Worm (Caenorhabditis elegans) whole organism, L4/young adult: Measurements from ENCODE around the gene C34F6.7.
A peak's percentile ranks its signal among the peaks of the same experiment; 100 is the strongest.

Source experiments
- W03F9.2 ChIP-seq: fragments of 150-350 bp; optimal IDR thresholded peaks from 2 replicates; lab custom pipeline; 2014; ENCODE audit warnings: missing biosample characterization, missing genetic modification characterization
- dao-5 ChIP-seq: sonication (generic microtip); optimal IDR thresholded peaks from 2 replicates; lab custom pipeline; 2016; ENCODE audit warnings: missing genotype, missing genetic modification characterization, moderate library complexity, missing compliant biosample characterization
- him-1 ChIP-seq: sonication (generic microtip); optimal IDR thresholded peaks from 2 replicates; lab custom pipeline; 2016; ENCODE audit warnings: missing genotype, missing genetic modification reagents, missing genetic modification characterization, missing compliant biosample characterization

The C34F6.7 gene

DNA sequence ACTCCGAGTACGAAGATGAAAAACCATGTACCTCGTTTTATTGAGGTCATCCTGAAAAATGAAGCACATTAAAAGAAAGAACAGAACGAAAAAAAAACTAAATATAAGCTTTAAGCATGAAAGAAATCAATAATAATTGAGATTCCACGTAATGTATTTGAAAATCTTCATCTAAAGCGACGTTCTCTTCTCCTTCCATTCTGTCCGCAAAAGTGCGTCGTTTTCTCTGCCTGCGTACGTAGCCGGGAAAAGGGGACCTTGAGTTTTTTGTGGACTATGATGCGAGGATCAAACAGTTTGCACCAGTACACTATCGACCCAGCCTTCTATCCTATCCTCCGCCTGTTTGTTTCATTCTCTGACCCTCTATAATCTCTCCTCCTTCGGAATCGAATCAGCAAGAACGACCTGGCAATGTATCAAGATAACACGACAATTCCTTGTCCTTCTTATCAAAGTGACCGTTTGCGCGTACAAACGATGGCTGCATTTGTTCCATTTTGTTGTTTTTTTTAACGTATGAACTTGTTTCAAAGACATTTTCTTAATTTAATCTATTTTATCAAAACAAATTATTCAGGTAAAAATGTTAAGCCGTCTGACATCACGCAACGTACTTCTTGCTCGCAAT is at the start of gene C34F6.7, which contains the start of gene idh-2:
C34F6.7 (minus strand) TSS at position 51 of the 631 bp plus-strand sequence.
idh-2 (plus strand) TSS at position 581 of the 631 bp plus-strand sequence.
- no peak for TF ChIP-seq dao-5 (tag; lab: Kevin White, UChicago)
- no peak for TF ChIP-seq him-1 (tag; lab: Kevin White, UChicago)
- peak; percentile 18 for TF ChIP-seq W03F9.2

DNA sequence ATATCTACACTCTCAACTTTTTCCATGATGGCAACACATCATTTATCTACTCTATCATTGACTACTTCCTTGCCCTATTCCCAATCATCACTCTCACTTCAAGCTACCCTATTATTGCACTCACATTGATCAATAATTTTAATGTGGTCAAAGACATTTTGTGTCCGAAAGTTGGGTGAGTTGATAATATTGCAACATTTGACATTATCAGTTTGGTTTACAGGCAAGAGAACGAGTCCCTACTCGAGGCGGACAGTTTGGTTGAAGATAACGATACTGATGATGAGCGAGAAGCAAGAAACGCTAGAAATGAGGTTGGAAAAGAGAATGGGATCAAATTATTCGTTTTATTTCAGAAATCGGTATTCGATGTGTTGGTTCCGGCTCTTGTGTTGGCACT is 49.4 kb upstream of the C34F6.7 start:
- TF ChIP-seq dao-5 (tag; lab: Kevin White, UChicago) (no peak), W03F9.2 (no peak), him-1 (tag; lab: Kevin White, UChicago) (no peak)

- TF ChIP-seq dao-5 (tag; lab: Kevin White, UChicago): no peak
- peak; percentile 12 for TF ChIP-seq him-1 (tag; lab: Kevin White, UChicago)
- peak; percentile 6 for TF ChIP-seq W03F9.2
Measured at ce11 chrX:11262319-11263074, 47.2 kb upstream of the C34F6.7 start, which contains the start of gene C03A3.2. Gene C03A3.2 (plus strand): TSS chrX:11262848.

DNA sequence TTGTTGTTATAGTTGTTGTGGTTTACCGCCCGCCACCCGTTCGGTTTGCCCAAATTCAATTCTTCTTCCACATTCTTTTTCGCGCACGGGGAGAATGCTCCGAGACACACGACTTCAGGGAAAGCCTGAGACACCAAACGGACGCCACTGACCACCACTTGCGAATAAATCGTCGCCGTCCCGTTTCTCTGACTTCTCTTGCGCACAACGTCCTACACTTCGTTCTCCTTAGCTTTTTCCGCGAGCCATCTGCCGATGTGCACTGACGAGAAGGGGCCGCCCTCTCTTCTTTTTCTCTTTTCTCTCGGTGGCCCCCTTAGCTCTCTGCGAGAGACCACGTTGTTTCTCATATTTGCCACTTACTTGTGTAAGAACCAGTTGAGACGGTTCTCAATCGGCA is 41.8 kb upstream of the C34F6.7 start, which contains the start of gene C03A3.1:
C03A3.1 (plus strand) TSS at position 291 of the 400 bp plus-strand sequence.
- TF ChIP-seq him-1 (tag; lab: Kevin White, UChicago) (no peak), dao-5 (tag; lab: Kevin White, UChicago) (no peak), W03F9.2 (no peak)

- TF ChIP-seq him-1 (tag; lab: Kevin White, UChicago): peak; percentile 37
- TF ChIP-seq W03F9.2: peak; percentile 24
- no peak for TF ChIP-seq dao-5 (tag; lab: Kevin White, UChicago)
Measured at ce11 chrX:11252429-11252828, 37.2 kb upstream of the C34F6.7 start.

DNA sequence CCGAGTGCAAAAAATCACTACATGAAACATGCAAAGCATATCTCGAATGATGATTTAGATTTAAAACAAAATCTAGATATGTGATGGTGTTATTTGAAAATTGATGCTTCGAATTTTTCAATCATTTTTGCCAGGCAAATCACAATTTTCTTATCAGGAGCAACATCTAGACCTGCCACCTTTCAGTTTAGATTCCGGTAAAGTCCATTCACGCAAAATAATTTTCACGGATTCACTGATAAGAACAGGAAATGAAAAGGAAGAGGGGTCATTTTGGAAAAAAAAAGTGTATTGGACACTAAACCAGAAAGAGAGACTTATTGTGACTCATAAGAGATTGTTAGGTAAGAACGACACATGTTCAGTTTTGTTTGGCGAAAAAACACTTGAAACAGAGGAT is 36.7 kb upstream of the C34F6.7 start:
- TF ChIP-seq him-1 (tag; lab: Kevin White, UChicago): no peak
- TF ChIP-seq dao-5 (tag; lab: Kevin White, UChicago): no peak
- TF ChIP-seq W03F9.2: no peak

DNA sequence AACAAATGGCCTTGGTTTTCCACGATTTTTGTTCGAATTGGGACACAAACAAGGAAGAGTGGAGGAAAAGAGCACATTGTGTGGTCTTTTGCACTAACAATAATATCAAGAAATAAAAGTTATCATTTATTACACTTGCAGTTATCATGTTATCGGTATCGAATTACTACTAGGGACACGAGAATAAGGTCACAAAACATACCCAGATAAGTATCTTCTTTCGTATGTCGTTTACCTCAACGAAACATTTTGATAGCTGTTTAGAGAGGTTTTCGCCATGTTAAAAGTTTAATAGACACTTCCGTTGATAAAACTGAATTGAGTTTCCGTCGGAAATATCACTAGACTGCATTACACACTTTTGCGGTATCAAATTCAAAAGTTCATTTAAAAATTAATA is 35.7 kb upstream of the C34F6.7 start:
- TF ChIP-seq him-1 (tag; lab: Kevin White, UChicago): no peak
- TF ChIP-seq dao-5 (tag; lab: Kevin White, UChicago): no peak
- TF ChIP-seq W03F9.2: no peak

DNA sequence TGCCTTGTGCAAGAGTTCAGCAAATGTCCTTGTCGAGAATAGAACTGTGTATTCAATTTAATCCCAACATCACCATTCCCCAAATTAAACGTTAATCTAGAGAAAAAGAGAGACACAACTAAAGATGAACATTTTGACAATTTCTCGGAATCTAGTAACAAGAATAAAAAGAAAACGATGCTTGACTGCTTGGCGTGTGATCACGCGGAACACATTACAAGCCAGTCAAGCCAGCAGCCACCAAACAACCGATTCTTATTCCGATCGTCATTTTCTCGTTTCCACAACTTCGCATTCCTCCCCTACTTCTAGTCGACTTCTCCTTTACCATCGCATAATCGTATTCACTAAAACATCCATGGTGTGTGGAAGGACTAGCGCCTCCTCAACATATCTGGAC is 34.1 kb upstream of the C34F6.7 start:
- TF ChIP-seq him-1 (tag; lab: Kevin White, UChicago): no peak
- no peak for TF ChIP-seq W03F9.2
- TF ChIP-seq dao-5 (tag; lab: Kevin White, UChicago): no peak

- TF ChIP-seq dao-5 (tag; lab: Kevin White, UChicago) (no peak), W03F9.2 (no peak), him-1 (tag; lab: Kevin White, UChicago) (no peak)
Measured at ce11 chrX:11248083-11248482, 32.8 kb upstream of the C34F6.7 start.

ce11 chrX:11245056-11245455 is 29.8 kb upstream of the C34F6.7 start:
- TF ChIP-seq him-1 (tag; lab: Kevin White, UChicago): no peak
- no peak for TF ChIP-seq dao-5 (tag; lab: Kevin White, UChicago)
- TF ChIP-seq W03F9.2: no peak

DNA sequence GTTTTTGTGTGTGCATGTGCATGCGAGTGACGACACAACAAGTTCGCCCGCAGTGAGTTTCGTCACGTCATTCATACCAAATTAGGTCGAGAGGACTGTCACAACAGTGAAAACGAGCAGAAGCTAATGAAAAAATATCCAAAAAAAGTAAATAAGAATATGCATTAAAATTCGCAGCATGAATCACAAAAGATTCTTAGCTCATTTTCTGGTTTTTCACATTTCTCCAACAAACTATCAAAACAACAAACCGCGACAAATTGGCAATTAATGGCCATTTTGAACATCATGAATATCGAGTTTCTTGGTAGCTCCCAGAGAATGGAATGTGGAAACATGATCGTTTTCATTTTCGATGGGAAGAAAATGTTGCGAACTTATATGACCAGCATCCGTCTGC is 28.3 kb upstream of the C34F6.7 start:
- TF ChIP-seq W03F9.2 (no peak), him-1 (tag; lab: Kevin White, UChicago) (no peak), dao-5 (tag; lab: Kevin White, UChicago) (no peak)

ce11 chrX:11241479-11241878 is 26.2 kb upstream of the C34F6.7 start:
- no peak for TF ChIP-seq him-1 (tag; lab: Kevin White, UChicago)
- no peak for TF ChIP-seq W03F9.2
- no peak for TF ChIP-seq dao-5 (tag; lab: Kevin White, UChicago)

DNA sequence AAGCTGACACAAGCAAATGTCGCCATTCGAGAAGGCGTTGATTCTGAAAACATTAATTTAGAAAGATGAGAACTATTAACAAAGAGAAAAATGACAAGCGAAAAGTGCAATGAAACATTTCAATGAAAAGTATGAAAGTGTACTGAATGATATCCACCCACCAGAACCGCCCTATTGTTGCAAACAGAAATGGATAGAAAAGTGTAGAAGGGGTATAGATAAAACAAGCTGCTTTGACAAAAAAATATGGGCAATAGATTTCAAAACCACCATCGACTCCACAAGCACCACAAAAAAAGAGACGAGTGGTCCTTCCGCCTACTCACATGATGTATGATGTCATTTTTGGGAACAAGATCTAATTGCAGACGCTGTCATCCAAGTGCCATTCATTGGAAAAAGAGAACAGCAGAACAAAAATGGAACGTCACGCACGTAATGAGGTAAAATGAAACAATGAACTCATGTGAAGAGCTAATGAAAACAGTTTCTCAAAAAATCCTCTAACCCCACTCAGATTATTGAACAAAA is 25.4 kb upstream of the C34F6.7 start, which contains the start of gene C34F6.10:
C34F6.10 (minus strand) TSS at position 51 of the 531 bp plus-strand sequence.
- no peak for TF ChIP-seq W03F9.2
- no peak for TF ChIP-seq dao-5 (tag; lab: Kevin White, UChicago)
- TF ChIP-seq him-1 (tag; lab: Kevin White, UChicago): no peak

DNA sequence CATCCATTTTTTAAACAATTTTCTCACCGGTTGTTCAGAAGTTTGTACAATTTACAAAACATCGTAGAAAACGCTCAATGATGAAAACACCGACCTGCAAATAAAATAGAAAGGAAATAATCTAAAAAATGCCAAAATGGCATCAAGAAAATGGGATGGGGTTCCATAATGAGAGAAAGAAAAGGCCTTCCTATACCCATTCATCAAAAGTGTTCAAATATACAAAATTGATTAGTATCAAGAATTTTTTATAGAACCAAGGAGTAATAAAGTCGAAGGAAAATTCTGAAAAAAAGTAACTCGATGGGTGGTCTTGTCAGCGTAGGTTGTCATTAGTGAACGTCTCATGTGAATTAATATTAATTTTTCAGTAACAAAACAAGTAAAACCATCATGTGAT is 11.3 kb upstream of the C34F6.7 start, which contains the start of gene C34F6.12:
C34F6.12 (minus strand) TSS at position 101 of the 400 bp plus-strand sequence.
- no peak for TF ChIP-seq dao-5 (tag; lab: Kevin White, UChicago)
- no peak for TF ChIP-seq him-1 (tag; lab: Kevin White, UChicago)
- TF ChIP-seq W03F9.2: no peak
